Fruit fly (Drosophila melanogaster) ovary, adult (tissue): ENCODE results near the gene Hgsnat.

Experiments used
- CG17801 ChIP-seq: fragments of 200-800 bp; optimal IDR thresholded peaks from 2 replicates; lab custom pipeline; 2019; ENCODE audit warnings: missing biosample characterization, mild to moderate bottlenecking, missing genetic modification characterization, moderate library complexity; ENCODE audit not compliant: partially characterized antibody

The Hgsnat gene

dm6 chrX:4935979-4936843 lies 17.7 kb downstream of the Hgsnat start:
- TF ChIP-seq CG17801 (GFP tag; lab: Kevin White, UChicago): no peak

- no peak for TF ChIP-seq CG17801 (GFP tag; lab: Kevin White, UChicago)
Observed at dm6 chrX:4937222-4938071, 18.9 kb downstream of the Hgsnat start.

- TF ChIP-seq CG17801 (GFP tag; lab: Kevin White, UChicago): no peak
Observed at dm6 chrX:4938072-4938336, 19.5 kb downstream of the Hgsnat start, which contains the start of gene CG44774. Gene CG44774 (minus strand): TSS chrX:4938105.

dm6 chrX:4938986-4939385 lies 20.5 kb downstream of the Hgsnat start, which contains the start of gene Ptp4E:
Gene Ptp4E (plus strand): TSS chrX:4939128.
- no peak for TF ChIP-seq CG17801 (GFP tag; lab: Kevin White, UChicago)

dm6 chrX:4939788-4940441 lies 21.4 kb downstream of the Hgsnat start:
- TF ChIP-seq CG17801 (GFP tag; lab: Kevin White, UChicago): peak; percentile 97

dm6 chrX:4940527-4940926 lies 22.0 kb downstream of the Hgsnat start:
- TF ChIP-seq CG17801 (GFP tag; lab: Kevin White, UChicago): no peak

- TF ChIP-seq CG17801 (GFP tag; lab: Kevin White, UChicago): no peak
Observed at dm6 chrX:4941512-4941911, 23.0 kb downstream of the Hgsnat start.

- TF ChIP-seq CG17801 (GFP tag; lab: Kevin White, UChicago): no peak
Observed at dm6 chrX:4943505-4943904, 25.0 kb downstream of the Hgsnat start.

dm6 chrX:4955788-4956442 lies 37.4 kb downstream of the Hgsnat start:
- TF ChIP-seq CG17801 (GFP tag; lab: Kevin White, UChicago): peak; percentile 37

dm6 chrX:4958872-4959271 lies 40.3 kb downstream of the Hgsnat start:
- no peak for TF ChIP-seq CG17801 (GFP tag; lab: Kevin White, UChicago)

dm6 chrX:4961028-4961427 lies 42.5 kb downstream of the Hgsnat start, which contains the start of gene CG15468:
Gene CG15468 (minus strand): TSS chrX:4961128.
- TF ChIP-seq CG17801 (GFP tag; lab: Kevin White, UChicago): no peak

- TF ChIP-seq CG17801 (GFP tag; lab: Kevin White, UChicago): no peak
Observed at dm6 chrX:4962964-4963363, 44.4 kb downstream of the Hgsnat start.

- no peak for TF ChIP-seq CG17801 (GFP tag; lab: Kevin White, UChicago)
Observed at dm6 chrX:4965673-4966072, 47.1 kb downstream of the Hgsnat start.

dm6 chrX:4969926-4970325 lies 51.4 kb downstream of the Hgsnat start:
- TF ChIP-seq CG17801 (GFP tag; lab: Kevin White, UChicago): no peak
